Fruit fly (Drosophila melanogaster): Measurements from ENCODE around the gene CG4022.

Gene CG4022

dm6 chr3L:9410030-9410589 is 522 bp downstream of the CG4022 start (continued):
- TF ChIP-seq CG30403 (GFP tag; optimal IDR thresholded peaks at IDR 0.05) = no peak
- TF ChIP-seq schlank (tag; optimal IDR thresholded peaks at IDR 0.05) = no peak
- no peak for TF ChIP-seq fu2 (GFP tag; optimal IDR thresholded peaks at IDR 0.05)
- no peak for TF ChIP-seq Neu2 (GFP tag; optimal IDR thresholded peaks at IDR 0.05; ENCODE audit: borderline replicate concordance)
- no peak for TF ChIP-seq Bdp1 (GFP tag; optimal IDR thresholded peaks at IDR 0.05)
- no peak for TF ChIP-seq CG9932 (GFP tag; IDR thresholded peaks at IDR 0.05)
- 0 out of 2 replicates have a peak, but pooled peaks have one; percentile 5 for TF ChIP-seq bbx (GFP tag; IDR thresholded peaks at IDR 0.05; ENCODE audit: partially characterized antibody)
- no peak for TF ChIP-seq CG14050 (GFP tag; IDR thresholded peaks at IDR 0.05)
- no peak for TF ChIP-seq Optix (GFP tag; IDR thresholded peaks at IDR 0.05)
- TF ChIP-seq CG14710 (tag; optimal IDR thresholded peaks at IDR 0.05) = no peak
- no peak for TF ChIP-seq wdn (GFP tag; IDR thresholded peaks at IDR 0.05)
- no peak for TF ChIP-seq bowl (GFP tag; IDR thresholded peaks at IDR 0.05)
- no peak for TF ChIP-seq Six4 (GFP tag; optimal IDR thresholded peaks at IDR 0.05)
- TF ChIP-seq CG10321 (GFP tag; IDR thresholded peaks at IDR 0.05) = no peak
- TF ChIP-seq CG4617 (GFP tag; optimal IDR thresholded peaks at IDR 0.05; ENCODE audit: borderline replicate concordance) = no peak
- TF ChIP-seq CG2202 (tag; optimal IDR thresholded peaks at IDR 0.05) = no peak
- no peak for TF ChIP-seq CrebB (tag; optimal IDR thresholded peaks at IDR 0.05)
- TF ChIP-seq C15 (GFP tag; IDR thresholded peaks at IDR 0.05) = no peak
- TF ChIP-seq CG15514 (GFP tag; optimal IDR thresholded peaks at IDR 0.05) = no peak
- no peak for TF ChIP-seq shn (GFP tag; optimal IDR thresholded peaks at IDR 0.05)
- peak; percentile 69 for TF ChIP-seq D (optimal IDR thresholded peaks at IDR 0.05)
- no peak for TF ChIP-seq D (GFP tag; optimal IDR thresholded peaks at IDR 0.05)
- TF ChIP-seq CG12299 (tag; optimal IDR thresholded peaks at IDR 0.05) = no peak
- TF ChIP-seq Vsx1 (GFP tag; optimal IDR thresholded peaks at IDR 0.05) = no peak
- peak; percentile 24 for TF ChIP-seq nerfin-1 (tag; optimal IDR thresholded peaks at IDR 0.05)
- no peak for TF ChIP-seq Meics (GFP tag; optimal IDR thresholded peaks at IDR 0.05)
- no peak for TF ChIP-seq D19A (tag; optimal IDR thresholded peaks at IDR 0.05)
- no peak for TF ChIP-seq zen (tag; optimal IDR thresholded peaks at IDR 0.05)
- TF ChIP-seq da (GFP tag; optimal IDR thresholded peaks at IDR 0.05) = no peak
- no peak for TF ChIP-seq prd (optimal IDR thresholded peaks at IDR 0.05)
- TF ChIP-seq prd (GFP tag; IDR thresholded peaks at IDR 0.05) = no peak
- no peak for TF ChIP-seq CG8359 (GFP tag; optimal IDR thresholded peaks at IDR 0.05; ENCODE audit: borderline replicate concordance)
- TF ChIP-seq sr (GFP tag; IDR thresholded peaks at IDR 0.05) = no peak
- TF ChIP-seq Gug (GFP tag; IDR thresholded peaks at IDR 0.05) = no peak
- no peak for TF ChIP-seq CG11696 (GFP tag; IDR thresholded peaks at IDR 0.05)
- peak; percentile 64 for TF ChIP-seq crol (GFP tag; IDR thresholded peaks at IDR 0.05)
- no peak for TF ChIP-seq CG10267 (tag; optimal IDR thresholded peaks at IDR 0.05)
- no peak for TF ChIP-seq MBD-R2 (GFP tag; IDR thresholded peaks at IDR 0.05)
- no peak for TF ChIP-seq CG13894 (tag; optimal IDR thresholded peaks at IDR 0.05)
- peak in 1 of 2 experiments; percentile 20 for TF ChIP-seq Hr78 (GFP tag; optimal IDR thresholded peaks at IDR 0.05)
- no peak for TF ChIP-seq B-H1 (GFP tag; IDR thresholded peaks at IDR 0.05)
- TF ChIP-seq jigr1 (GFP tag; IDR thresholded peaks at IDR 0.05) = no peak
- TF ChIP-seq CG4328 (GFP tag; optimal IDR thresholded peaks at IDR 0.05) = no peak
- TF ChIP-seq az2 (GFP tag; optimal IDR thresholded peaks at IDR 0.05) = no peak
- TF ChIP-seq her (GFP tag; optimal IDR thresholded peaks at IDR 0.05) = no peak
- no peak for TF ChIP-seq Stat92E (GFP tag; optimal IDR thresholded peaks at IDR 0.05)
- TF ChIP-seq CG7372 (GFP tag; IDR thresholded peaks at IDR 0.05) = no peak
- no peak for TF ChIP-seq CG5953 (GFP tag; IDR thresholded peaks at IDR 0.05)
- TF ChIP-seq dm (GFP tag; optimal IDR thresholded peaks at IDR 0.05) = no peak
- TF ChIP-seq CG8478 (optimal IDR thresholded peaks at IDR 0.05) = peak; percentile 75
- no peak for TF ChIP-seq Elba2 (GFP tag; optimal IDR thresholded peaks at IDR 0.05)
- no peak for TF ChIP-seq CG16815 (GFP tag; optimal IDR thresholded peaks at IDR 0.05)

All from whole organism, embryonic.